Worm (Caenorhabditis elegans): ENCODE measurements around the gene H04D03.6.

Gene H04D03.6

DNA sequence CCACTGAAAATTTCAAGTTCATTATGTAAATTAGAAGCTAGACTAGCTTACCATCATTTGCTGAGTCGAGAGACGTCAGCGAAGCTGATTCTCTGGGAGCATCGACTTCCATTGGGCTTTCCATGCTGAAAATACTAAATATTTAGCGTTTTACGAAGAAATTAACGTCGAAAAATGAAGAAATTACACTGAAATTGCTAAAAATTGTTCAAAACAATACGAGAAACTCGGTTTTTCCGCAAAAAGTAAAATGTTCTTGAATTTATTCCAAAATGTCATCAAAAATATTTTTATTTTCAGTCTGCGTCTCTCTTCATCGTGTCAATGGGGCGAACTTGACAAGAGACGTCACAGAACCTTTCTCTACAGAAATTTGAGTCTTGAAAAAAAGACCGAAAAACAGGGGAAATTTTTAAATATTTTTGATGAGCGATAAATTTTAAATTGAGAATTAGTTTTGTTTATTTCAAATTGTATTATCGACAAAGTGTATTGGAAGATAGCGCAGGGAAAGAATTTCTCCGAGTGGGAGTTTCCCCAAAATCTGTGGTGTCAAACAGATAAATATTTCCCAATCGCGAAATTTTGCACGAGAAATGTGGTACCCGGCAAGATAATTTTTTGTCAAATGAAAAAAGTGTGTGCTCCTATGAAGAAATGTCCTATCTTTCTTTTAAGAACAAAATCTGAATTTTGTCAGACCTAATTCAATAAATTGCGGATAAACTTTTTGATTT, 21.9 kb upstream of the H04D03.6 start, which contains the start of gene ecps-1 (continued):
- TF ChIP-seq zfh-2 (GFP tag; conservative IDR thresholded peaks at IDR 0.05) (no peak), bed-2 (GFP tag; IDR thresholded peaks at IDR 0.05) (peak; percentile 62; the same call in 1 of the 2 replicates), F10E7.11 (tag; optimal IDR thresholded peaks at IDR 0.05) (no peak), B0019.2 (GFP tag; conservative IDR thresholded peaks at IDR 0.05) (peak; percentile 80), chd-7 (tag; optimal IDR thresholded peaks at IDR 0.05) (no peak), hlh-12 (tag; optimal IDR thresholded peaks at IDR 0.05) (no peak), K11D2.4 (GFP tag; IDR thresholded peaks at IDR 0.05) (peak; percentile 68; the same call in 1 of the 2 replicates), nfyb-1 (GFP tag; IDR thresholded peaks at IDR 0.05) (0 out of 2 replicates have a peak, but pooled peaks have one; percentile 54), sea-2 (GFP tag; IDR thresholded peaks at IDR 0.05) (no peak), C06A6.2 (GFP tag; conservative IDR thresholded peaks at IDR 0.05) (peak; percentile 74), sdz-38 (tag; optimal IDR thresholded peaks at IDR 0.05) (no peak), ztf-6 (GFP tag; IDR thresholded peaks at IDR 0.05) (no peak), him-1 (tag; optimal IDR thresholded peaks at IDR 0.05) (no peak), mes-4 (tag; optimal IDR thresholded peaks at IDR 0.05) (no peak), Y56A3A.18 (GFP tag; IDR thresholded peaks at IDR 0.05) (no peak), gei-17 (GFP tag; optimal IDR thresholded peaks at IDR 0.05) (no peak), mxl-1 (tag; optimal IDR thresholded peaks at IDR 0.05) (no peak), Y95B8A.8 (GFP tag; IDR thresholded peaks at IDR 0.05) (peak; percentile 82), ceh-100 (GFP tag; IDR thresholded peaks at IDR 0.05) (peak; percentile 100), F37B4.10 (GFP tag; IDR thresholded peaks at IDR 0.05) (no peak), snpc-4 (GFP tag; optimal IDR thresholded peaks at IDR 0.05) (peak; percentile 76), snpc-4 (tag; optimal IDR thresholded peaks at IDR 0.05) (peak; percentile 44 to 76 (median 54)), F22D6.2 (tag; optimal IDR thresholded peaks at IDR 0.05) (no peak), ceh-40 (GFP tag; IDR thresholded peaks at IDR 0.05) (no peak), lin-26 (GFP tag; IDR thresholded peaks at IDR 0.05) (peak; percentile 25; the same call in 1 of the 2 replicates), F57A8.1 (GFP tag; optimal IDR thresholded peaks at IDR 0.05) (no peak), ztf-18 (tag; optimal IDR thresholded peaks at IDR 0.05) (peak; percentile 61), D2030.7 (GFP tag; IDR thresholded peaks at IDR 0.05) (peak; percentile 96), F33H1.4 (GFP tag; IDR thresholded peaks at IDR 0.05) (peak; percentile 74), die-1 (tag; optimal IDR thresholded peaks at IDR 0.05) (no peak), F49E8.2 (tag; optimal IDR thresholded peaks at IDR 0.05; ENCODE audit: insufficient read depth) (peak; percentile 84), repo-1 (tag; optimal IDR thresholded peaks at IDR 0.05) (no peak), lsy-27 (tag; optimal IDR thresholded peaks at IDR 0.05; ENCODE audit: borderline replicate concordance, insufficient read depth) (peak; percentile 25), ZK185.1 (tag; optimal IDR thresholded peaks at IDR 0.05; ENCODE audit: poor library complexity, severe bottlenecking) (peak; percentile 90), nfya-1 (tag; optimal IDR thresholded peaks at IDR 0.05; ENCODE audit: borderline replicate concordance, insufficient read depth) (no peak), madf-10 (tag; optimal IDR thresholded peaks at IDR 0.05) (peak; percentile 76), dox-1 (GFP tag; IDR thresholded peaks at IDR 0.05) (peak; percentile 93), B0261.1 (tag; optimal IDR thresholded peaks at IDR 0.05) (no peak), egl-44 (GFP tag; IDR thresholded peaks at IDR 0.05) (no peak), rcor-1 (GFP tag; IDR thresholded peaks at IDR 0.05) (peak; percentile 93), hrde-1 (tag; optimal IDR thresholded peaks at IDR 0.05; ENCODE audit: borderline replicate concordance) (no peak), pbrm-1 (GFP tag; IDR thresholded peaks at IDR 0.05) (peak; percentile 94), rpc-1 (optimal IDR thresholded peaks at IDR 0.05) (no peak), rpc-1 (tag; optimal IDR thresholded peaks at IDR 0.05) (no peak), nhr-90 (tag; optimal IDR thresholded peaks at IDR 0.05) (no peak), nhr-80 (tag; optimal IDR thresholded peaks at IDR 0.05) (no peak), fkh-3 (tag; optimal IDR thresholded peaks at IDR 0.05) (no peak), ceh-79 (tag; optimal IDR thresholded peaks at IDR 0.05) (no peak)

Measured in whole organism, young adult.